Fruit fly (Drosophila melanogaster) whole organism, prepupa: ENCODE data around the gene strat.

ENCODE experiments used
- CG32006 ChIP-seq: fragments of 200-800 bp; sonication (Bioruptor generic); optimal IDR thresholded peaks from 3 replicates; lab custom pipeline; 2017; ENCODE audit warnings: missing biosample characterization, mild to moderate bottlenecking, missing genetic modification characterization
- CG8319 ChIP-seq: fragments of 200-800 bp; sonication (Bioruptor generic); optimal IDR thresholded peaks from 3 replicates; lab custom pipeline; 2016; ENCODE audit warnings: missing biosample characterization, missing genetic modification characterization
- cyc ChIP-seq: fragments of 200-800 bp; sonication (Bioruptor generic); optimal IDR thresholded peaks from 3 replicates; lab custom pipeline; 2016; ENCODE audit warnings: missing biosample characterization, missing genetic modification characterization
- lz ChIP-seq: fragments of 200-800 bp; sonication (Bioruptor generic); optimal IDR thresholded peaks from 3 replicates; lab custom pipeline; 2016; ENCODE audit warnings: missing biosample characterization, missing genetic modification characterization
- net ChIP-seq: fragments of 200-800 bp; sonication (Bioruptor generic); optimal IDR thresholded peaks from 3 replicates; lab custom pipeline; 2016; ENCODE audit warnings: missing biosample characterization, missing genetic modification characterization

DNA sequence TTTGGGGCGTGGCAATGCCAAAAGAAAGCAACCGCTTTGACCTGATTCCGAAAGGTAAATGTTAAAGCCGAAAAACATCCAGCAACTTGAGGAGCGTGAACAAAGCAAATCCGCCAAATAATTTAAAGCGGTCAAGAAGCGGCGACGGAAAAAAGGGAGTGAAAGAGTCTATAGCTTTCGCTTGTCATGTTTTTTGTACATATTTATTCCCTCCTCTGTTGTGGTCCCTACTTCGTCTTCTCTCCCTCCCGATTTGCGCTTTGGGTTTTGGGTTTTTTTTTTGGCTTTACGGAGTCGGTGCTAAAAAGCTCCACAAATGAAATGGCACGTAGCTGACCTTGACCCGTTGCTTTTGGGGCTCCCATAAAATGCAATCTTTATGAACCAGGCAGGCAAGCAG lies 46.0 kb upstream of the strat start:
- no peak for TF ChIP-seq CG8319 (GFP tag; lab: Kevin White, UChicago)
- no peak for TF ChIP-seq net (GFP tag; lab: Kevin White, UChicago)
- no peak for TF ChIP-seq CG32006 (GFP tag; lab: Kevin White, UChicago)
- TF ChIP-seq cyc (GFP tag; lab: Kevin White, UChicago), result no peak
- TF ChIP-seq lz (GFP tag; lab: Kevin White, UChicago), result no peak
